Worm (Caenorhabditis elegans) whole organism, late embryonic: ENCODE measurements around the gene ZK896.5.

Experiments used
- C08G9.2 ChIP-seq: sonication (generic microtip); optimal IDR thresholded peaks from 2 replicates; lab custom pipeline; 2016; ENCODE audit warnings: mild to moderate bottlenecking, missing genetic modification characterization, moderate library complexity, missing compliant biosample characterization
- Y22D7AL.16 ChIP-seq: sonication (generic microtip); optimal IDR thresholded peaks from 2 replicates; lab custom pipeline; 2016; ENCODE audit warnings: missing genetic modification characterization, missing compliant biosample characterization
- ama-1 ChIP-seq: fragments of 150-350 bp; optimal IDR thresholded peaks from 2 replicates; lab custom pipeline; 2014
- ceh-19 ChIP-seq: fragments of 200-800 bp; sonication (Bioruptor generic); optimal IDR thresholded peaks from 2 replicates; lab custom pipeline; 2018; ENCODE audit warnings: mild to moderate bottlenecking, missing genetic modification characterization, missing compliant biosample characterization
- ceh-2 ChIP-seq: sonication (generic microtip); optimal IDR thresholded peaks from 2 replicates; lab custom pipeline; 2016; ENCODE audit warnings: missing genotype, missing genetic modification characterization, missing compliant biosample characterization
- ceh-24 ChIP-seq: sonication (generic microtip); optimal IDR thresholded peaks from 2 replicates; lab custom pipeline; 2016; ENCODE audit warnings: mild to moderate bottlenecking, missing genetic modification characterization, missing compliant biosample characterization
- ceh-30 ChIP-seq: fragments of 150-350 bp; optimal IDR thresholded peaks from 2 replicates; lab custom pipeline; 2014; ENCODE audit warnings: missing biosample characterization, missing genetic modification characterization
- ceh-31 ChIP-seq: sonication (generic microtip); optimal IDR thresholded peaks from 2 replicates; lab custom pipeline; 2016; ENCODE audit warnings: missing genetic modification characterization, missing compliant biosample characterization
- ceh-48 ChIP-seq: sonication (generic microtip); optimal IDR thresholded peaks from 2 replicates; lab custom pipeline; 2016; ENCODE audit warnings: missing genetic modification characterization, inconsistent platforms, missing compliant biosample characterization
- ceh-6 ChIP-seq: fragments of 200-800 bp; sonication (Bioruptor generic); optimal IDR thresholded peaks from 2 replicates; lab custom pipeline; 2018; ENCODE audit warnings: mild to moderate bottlenecking, missing genetic modification characterization, missing compliant biosample characterization
- che-1 ChIP-seq: sonication (generic microtip); optimal IDR thresholded peaks from 2 replicates; lab custom pipeline; 2016; ENCODE audit warnings: mild to moderate bottlenecking, missing genetic modification characterization, missing compliant biosample characterization
- dve-1 ChIP-seq: sonication (generic microtip); optimal IDR thresholded peaks from 2 replicates; lab custom pipeline; 2017; ENCODE audit warnings: antibody characterized with exemption, mild to moderate bottlenecking, missing genetic modification characterization, missing compliant biosample characterization
- elt-2 ChIP-seq: sonication (generic microtip); optimal IDR thresholded peaks from 2 replicates; lab custom pipeline; 2016; ENCODE audit warnings: missing genetic modification reagents, missing genetic modification characterization, missing compliant biosample characterization
- elt-4 ChIP-seq: sonication (generic microtip); optimal IDR thresholded peaks from 2 replicates; lab custom pipeline; 2016; ENCODE audit warnings: missing genetic modification characterization, missing compliant biosample characterization
- fkh-6 ChIP-seq: sonication (generic microtip); optimal IDR thresholded peaks from 2 replicates; lab custom pipeline; 2016; ENCODE audit warnings: missing genetic modification characterization, missing compliant biosample characterization
- gmeb-2 ChIP-seq: sonication (generic microtip); optimal IDR thresholded peaks from 2 replicates; lab custom pipeline; 2016; ENCODE audit warnings: missing genetic modification characterization, inconsistent platforms, missing compliant biosample characterization
- hlh-13 ChIP-seq: fragments of 200-800 bp; sonication (Bioruptor generic); optimal IDR thresholded peaks from 2 replicates; lab custom pipeline; 2018; ENCODE audit warnings: mild to moderate bottlenecking, missing genetic modification characterization, missing compliant biosample characterization
- hlh-15 ChIP-seq: sonication (generic microtip); optimal IDR thresholded peaks from 2 replicates; lab custom pipeline; 2016; ENCODE audit warnings: missing genetic modification characterization, missing compliant biosample characterization
- hlh-30 ChIP-seq: sonication (generic microtip); optimal IDR thresholded peaks from 2 replicates; lab custom pipeline; 2017; ENCODE audit warnings: antibody characterized with exemption, missing genetic modification characterization, missing compliant biosample characterization; ENCODE audit not compliant: insufficient read depth
- hlh-8 ChIP-seq: sonication (generic microtip); optimal IDR thresholded peaks from 2 replicates; lab custom pipeline; 2016; ENCODE audit warnings: missing genotype, missing genetic modification characterization, missing compliant biosample characterization
- madf-2 ChIP-seq: sonication (generic microtip); optimal IDR thresholded peaks from 2 replicates; lab custom pipeline; 2017; ENCODE audit warnings: missing genetic modification characterization, missing compliant biosample characterization
- mec-3 ChIP-seq: sonication (generic microtip); optimal IDR thresholded peaks from 2 replicates; lab custom pipeline; 2016; ENCODE audit warnings: borderline replicate concordance, missing genetic modification characterization, missing compliant biosample characterization
- nhr-11 ChIP-seq: fragments of 150-350 bp; optimal IDR thresholded peaks from 2 replicates; lab custom pipeline; 2014; ENCODE audit warnings: missing biosample characterization, missing genetic modification characterization
- pha-4 ChIP-seq: fragments of 150-350 bp; optimal IDR thresholded peaks from 2 replicates; lab custom pipeline; 2018; ENCODE audit warnings: missing biosample characterization, missing genetic modification reagents, missing genetic modification characterization
- ref-2 ChIP-seq: sonication (generic microtip); optimal IDR thresholded peaks from 2 replicates; lab custom pipeline; 2016; ENCODE audit warnings: missing genetic modification characterization, missing compliant biosample characterization
- rnt-1 ChIP-seq: sonication (generic microtip); optimal IDR thresholded peaks from 2 replicates; lab custom pipeline; 2016; ENCODE audit warnings: missing genetic modification characterization, missing compliant biosample characterization
- sdc-2 ChIP-seq: sonication (generic microtip); optimal IDR thresholded peaks from 2 replicates; lab custom pipeline; 2016; ENCODE audit warnings: missing genotype, missing genetic modification characterization, missing compliant biosample characterization
- sox-2 ChIP-seq: fragments of 200-800 bp; sonication (Bioruptor generic); IDR thresholded peaks from 2 replicates; pipeline ENCODE4 v1.3.6; 2022; ENCODE audit warnings: missing genetic modification reagents, missing genetic modification characterization, missing compliant biosample characterization
- tbx-2 ChIP-seq: sonication (generic microtip); optimal IDR thresholded peaks from 2 replicates; lab custom pipeline; 2016; ENCODE audit warnings: missing genetic modification characterization, missing compliant biosample characterization
- ttx-3 ChIP-seq: sonication (generic microtip); optimal IDR thresholded peaks from 2 replicates; lab custom pipeline; 2016; ENCODE audit warnings: missing genetic modification reagents, missing genetic modification characterization, missing compliant biosample characterization
- unc-3 ChIP-seq, 2 experiments: fragments of 200-800 bp in 1 of 2; sonication (Bioruptor generic) in 1 of 2; sonication (generic microtip) in 1 of 2; conservative IDR thresholded peaks in 1 of 2; optimal IDR thresholded peaks in 1 of 2; 2 replicates each; pipeline versions ENCODE4 v1.3.6 to Lab custom; 2016 to 2022; ENCODE audit warnings: missing compliant biosample characterization in 2 of 2, missing genetic modification characterization in 2 of 2, missing genetic modification reagents in 1 of 2
- unc-42 ChIP-seq: sonication (generic microtip); optimal IDR thresholded peaks from 2 replicates; lab custom pipeline; 2016; ENCODE audit warnings: missing genotype, missing genetic modification characterization, missing compliant biosample characterization
- unc-55 ChIP-seq: sonication (generic microtip); optimal IDR thresholded peaks from 2 replicates; lab custom pipeline; 2017; ENCODE audit warnings: missing biosample characterization, missing genetic modification reagents, missing genetic modification characterization
- zip-5 ChIP-seq: sonication (generic microtip); optimal IDR thresholded peaks from 2 replicates; lab custom pipeline; 2016; ENCODE audit warnings: missing genetic modification characterization, missing compliant biosample characterization
- ztf-16 ChIP-seq: sonication (generic microtip); optimal IDR thresholded peaks from 2 replicates; lab custom pipeline; 2017; ENCODE audit warnings: missing genetic modification characterization, missing compliant biosample characterization

Gene ZK896.5

DNA sequence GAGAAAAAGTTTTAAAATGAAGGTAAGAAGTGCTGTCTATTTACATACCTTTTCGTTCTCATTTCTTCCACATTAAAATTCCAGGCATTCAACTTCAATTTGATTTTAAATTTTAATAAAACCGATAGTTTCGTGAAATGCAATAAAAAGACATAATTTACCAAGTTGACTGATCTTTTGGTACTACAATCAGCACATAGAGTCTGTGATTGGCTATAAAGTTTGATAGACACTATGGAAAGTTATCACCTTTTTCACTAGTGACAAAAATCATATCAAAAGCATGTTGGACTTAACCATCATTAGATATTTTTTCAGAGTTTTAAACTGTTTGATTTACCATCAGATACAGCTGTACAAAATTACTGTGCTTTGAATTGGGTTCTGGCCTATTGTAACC lies 36.0 kb upstream of the ZK896.5 start, which contains the start of gene srz-15:
Gene srz-15, plus strand, starts transcription at position 301 of the 400 bp plus-strand sequence.
- TF ChIP-seq hlh-15 (tag; lab: Kevin White, UChicago) (no peak), unc-55 (GFP tag; lab: Kevin White, UChicago) (no peak), ceh-2 (tag; lab: Kevin White, UChicago) (no peak), sdc-2 (tag; lab: Kevin White, UChicago) (no peak), ceh-30 (tag; lab: Kevin White, UChicago) (no peak), nhr-11 (no peak), ceh-6 (GFP tag; lab: Kevin White, UChicago) (no peak), mec-3 (no peak), madf-2 (tag; lab: Kevin White, UChicago) (no peak), ceh-19 (no peak), elt-2 (tag; lab: Kevin White, UChicago) (no peak), elt-4 (no peak)

DNA sequence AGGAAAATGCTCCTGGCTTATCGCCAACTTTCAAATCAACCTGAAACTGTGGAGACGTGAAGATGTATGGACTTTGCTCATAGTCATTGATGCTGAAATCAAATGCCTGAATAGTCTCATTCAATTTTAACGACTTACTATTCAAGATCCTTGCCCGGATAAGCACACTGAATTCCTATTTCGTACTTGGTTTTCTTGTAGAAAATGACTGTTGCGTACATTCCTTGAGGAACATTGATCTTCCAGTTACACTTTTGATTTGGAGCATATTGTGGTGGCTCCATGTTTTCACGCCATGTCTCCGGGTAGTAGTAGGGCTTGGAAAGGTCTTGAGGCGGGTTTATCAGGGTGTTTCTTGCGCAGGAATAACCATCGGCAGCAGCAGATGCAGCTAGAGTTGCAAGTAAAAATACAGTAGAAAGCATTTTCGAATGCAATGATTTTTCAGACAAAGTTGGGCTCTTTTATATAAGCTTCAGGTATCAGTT lies 35.1 kb upstream of the ZK896.5 start, which contains the start of gene irg-6:
Gene irg-6, minus strand, starts transcription at position 438 of the 488 bp plus-strand sequence.
- TF ChIP-seq zip-5 (tag; lab: Kevin White, UChicago) (no peak), ceh-30 (tag; lab: Kevin White, UChicago) (no peak), dve-1 (tag; lab: Kevin White, UChicago) (no peak), tbx-2 (no peak), hlh-8 (tag; lab: Kevin White, UChicago) (no peak), sox-2 (GFP tag; lab: Robert Waterston, UW) (no peak), unc-3 (GFP tag; conservative IDR thresholded peaks at IDR 0.05; lab: Robert Waterston, UW) (no peak), unc-3 (tag; optimal IDR thresholded peaks at IDR 0.05; lab: Kevin White, UChicago) (no peak), ceh-24 (tag; lab: Kevin White, UChicago) (no peak), ceh-2 (tag; lab: Kevin White, UChicago) (no peak)

DNA sequence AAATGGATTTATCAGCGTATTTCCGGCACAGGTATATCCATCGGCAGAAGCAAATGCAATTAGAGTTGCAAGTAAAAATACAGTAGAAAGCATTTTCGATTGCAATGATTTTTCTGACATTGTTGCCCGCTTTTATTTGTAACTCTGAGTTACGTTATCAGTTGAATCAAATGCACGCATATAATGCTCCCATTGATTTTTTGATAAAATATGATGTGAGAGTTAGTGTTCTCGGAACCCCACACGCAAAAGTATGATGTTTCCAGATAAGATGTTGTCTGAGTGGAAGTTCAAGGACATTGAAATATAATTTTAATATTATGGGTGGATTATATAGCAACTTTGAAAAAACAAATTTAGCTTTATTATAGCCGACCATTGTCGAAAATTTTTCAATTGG lies 32.5 kb upstream of the ZK896.5 start, which contains the start of gene K08D8.5:
Gene K08D8.5, minus strand, starts transcription at position 140 of the 400 bp plus-strand sequence.
- TF ChIP-seq hlh-8 (tag; lab: Kevin White, UChicago) (no peak), ama-1 (lab: Kevin White, UChicago) (no peak), elt-2 (tag; lab: Kevin White, UChicago) (peak; percentile 39), ceh-48 (tag; lab: Kevin White, UChicago) (no peak), pha-4 (tag; lab: Kevin White, UChicago) (no peak)

DNA sequence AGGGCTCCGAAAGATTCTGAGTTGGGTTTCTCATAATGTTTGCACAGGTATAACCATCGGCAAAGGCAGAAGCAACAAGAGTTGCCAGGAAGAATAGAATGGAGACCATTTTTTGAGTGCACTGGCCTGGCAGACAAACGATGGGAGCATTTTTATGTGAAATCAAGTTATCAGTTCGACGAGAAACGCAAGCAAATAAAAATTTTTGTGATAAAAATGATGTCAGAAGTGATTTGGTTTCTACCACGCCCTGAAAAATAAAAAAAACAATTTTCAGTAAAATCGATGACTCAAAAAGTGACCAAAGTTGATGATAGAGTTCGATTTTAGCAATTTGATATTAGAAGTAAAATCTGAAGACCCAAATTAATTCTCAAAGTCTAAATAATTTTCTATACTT lies 30.4 kb upstream of the ZK896.5 start, which contains the start of gene K08D8.4:
Gene K08D8.4, minus strand, starts transcription at position 128 of the 400 bp plus-strand sequence.
- TF ChIP-seq dve-1 (tag; lab: Kevin White, UChicago), result no peak
- TF ChIP-seq ztf-16 (tag; lab: Kevin White, UChicago), result no peak
- peak; percentile 15 for TF ChIP-seq elt-2 (tag; lab: Kevin White, UChicago)

DNA sequence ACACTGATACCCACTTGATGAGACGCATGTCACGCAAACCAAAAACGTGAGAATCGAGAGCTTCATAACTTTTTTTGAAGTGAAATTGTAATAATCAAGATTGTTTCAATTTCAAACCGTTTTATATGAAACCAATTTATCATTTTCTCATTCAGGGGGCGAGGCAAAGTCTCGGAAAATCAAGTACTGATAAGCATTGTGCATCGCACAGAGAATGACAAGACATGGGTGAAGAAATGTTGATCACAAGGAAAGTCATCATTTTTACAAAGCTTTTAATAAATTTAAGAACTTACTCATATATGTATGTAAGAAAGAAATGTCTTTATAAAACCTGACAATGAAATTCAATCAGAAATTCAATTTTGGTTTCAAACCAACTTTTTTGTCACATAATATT lies 27.1 kb upstream of the ZK896.5 start, which contains the start of gene K08D8.3:
Gene K08D8.3, minus strand, starts transcription at position 131 of the 400 bp plus-strand sequence.
- no peak for TF ChIP-seq hlh-15 (tag; lab: Kevin White, UChicago)

DNA sequence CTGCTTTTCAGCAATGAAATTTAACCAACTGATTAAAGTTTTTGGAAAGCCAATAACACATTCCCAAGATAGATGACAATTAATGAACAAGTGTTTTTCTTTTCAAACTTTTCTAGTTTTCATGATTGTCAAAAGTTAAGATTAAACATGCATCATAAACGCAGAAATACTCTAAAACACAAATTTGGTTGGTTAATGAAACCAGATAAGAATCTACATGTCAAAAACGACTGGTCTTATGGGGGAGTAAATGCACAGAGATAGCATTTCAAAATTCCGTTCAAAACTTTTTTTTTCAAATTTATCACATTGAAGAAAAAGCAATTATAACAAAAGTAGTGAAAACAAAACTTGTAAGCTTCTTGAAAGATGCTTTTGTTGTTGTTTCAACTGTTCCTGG lies 24.2 kb upstream of the ZK896.5 start:
- TF ChIP-seq nhr-11 (no peak), gmeb-2 (tag; lab: Kevin White, UChicago) (no peak), hlh-15 (tag; lab: Kevin White, UChicago) (no peak), rnt-1 (tag; lab: Kevin White, UChicago) (no peak), C08G9.2 (tag; lab: Kevin White, UChicago) (no peak), unc-3 (GFP tag; conservative IDR thresholded peaks at IDR 0.05; lab: Robert Waterston, UW) (no peak), unc-3 (tag; optimal IDR thresholded peaks at IDR 0.05; lab: Kevin White, UChicago) (no peak), mec-3 (no peak), unc-42 (tag; lab: Kevin White, UChicago) (no peak), ceh-31 (tag; lab: Kevin White, UChicago) (no peak), hlh-13 (GFP tag; lab: Kevin White, UChicago) (no peak), che-1 (tag; lab: Kevin White, UChicago) (no peak), ztf-16 (tag; lab: Kevin White, UChicago) (no peak), Y22D7AL.16 (tag; lab: Kevin White, UChicago) (no peak), ref-2 (tag; lab: Kevin White, UChicago) (no peak), pha-4 (tag; lab: Kevin White, UChicago) (no peak), hlh-30 (tag; lab: Kevin White, UChicago) (no peak), fkh-6 (tag; lab: Kevin White, UChicago) (no peak), ttx-3 (tag; lab: Kevin White, UChicago) (no peak)
